Worm (Caenorhabditis elegans) whole organism, early embryonic: ENCODE measurements around the gene ZK757.1.

Experiments used
- F13C5.2 ChIP-seq: sonication (generic microtip); optimal IDR thresholded peaks from 2 replicates; lab custom pipeline; 2017; ENCODE audit warnings: mild to moderate bottlenecking, missing genetic modification characterization, inconsistent platforms, missing compliant biosample characterization
- aly-1 ChIP-seq: sonication (generic microtip); optimal IDR thresholded peaks from 2 replicates; lab custom pipeline; 2016; ENCODE audit warnings: missing genetic modification characterization, missing compliant biosample characterization
- ama-1 ChIP-seq: fragments of 150-350 bp; optimal IDR thresholded peaks from 2 replicates; lab custom pipeline; 2014
- flt-1 ChIP-seq: fragments of 200-800 bp; sonication (Bioruptor generic); IDR thresholded peaks from 2 replicates; pipeline ENCODE4 v1.3.6; 2022; ENCODE audit warnings: missing genetic modification characterization, missing compliant biosample characterization
- hmg-4 ChIP-seq: fragments of 200-800 bp; sonication (Bioruptor generic); optimal IDR thresholded peaks from 2 replicates; lab custom pipeline; 2018; ENCODE audit warnings: mild to moderate bottlenecking, missing genetic modification characterization, missing compliant biosample characterization
- hnd-1 ChIP-seq: sonication (generic microtip); optimal IDR thresholded peaks from 2 replicates; lab custom pipeline; 2016; ENCODE audit warnings: missing genetic modification characterization, missing compliant biosample characterization
- scrt-1 ChIP-seq: fragments of 200-800 bp; sonication (Bioruptor generic); IDR thresholded peaks from 2 replicates; pipeline ENCODE4 v1.3.6; 2022; ENCODE audit warnings: missing genetic modification characterization, missing compliant biosample characterization
- tbx-11 ChIP-seq: fragments of 200-800 bp; sonication (Bioruptor generic); IDR thresholded peaks from 2 replicates; pipeline ENCODE4 v1.3.6; 2022; ENCODE audit warnings: missing genetic modification characterization, missing compliant biosample characterization
- tbx-37 ChIP-seq: fragments of 200-800 bp; sonication (Bioruptor generic); conservative IDR thresholded peaks from 2 replicates; pipeline ENCODE4 v1.3.6; 2022; ENCODE audit warnings: missing genetic modification reagents, missing genetic modification characterization, missing compliant biosample characterization

ce11 chrIII:9886323-9886722 lies 15.4 kb upstream of the ZK757.1 start:
- no peak for TF ChIP-seq hmg-4 (GFP tag; lab: Kevin White, UChicago)
- TF ChIP-seq ama-1 (lab: Kevin White, UChicago), result no peak
- no peak for TF ChIP-seq tbx-37 (GFP tag; lab: Robert Waterston, UW)
- TF ChIP-seq tbx-11 (GFP tag; lab: Robert Waterston, UW), result no peak
- TF ChIP-seq F13C5.2 (tag; lab: Kevin White, UChicago), result no peak
- TF ChIP-seq aly-1, result no peak
- no peak for TF ChIP-seq scrt-1
- no peak for TF ChIP-seq hnd-1 (tag; lab: Kevin White, UChicago)
- TF ChIP-seq flt-1 (GFP tag; lab: Robert Waterston, UW), result no peak
